Worm (Caenorhabditis elegans): ENCODE data around the gene fip-5.

ce11 chrX:10338761-10339160 lies 36.2 kb downstream of the fip-5 start:
- TF ChIP-seq ZK546.5 (tag; optimal IDR thresholded peaks at IDR 0.05) (no peak), snpc-4 (tag; optimal IDR thresholded peaks at IDR 0.05) (no peak), mdl-1 (tag; optimal IDR thresholded peaks at IDR 0.05) (no peak), fkh-10 (GFP tag; optimal IDR thresholded peaks at IDR 0.05) (no peak), aly-2 (tag; optimal IDR thresholded peaks at IDR 0.05) (no peak)

All from whole organism, L3 larva.